Worm (Caenorhabditis elegans) whole organism, L4/young adult: ENCODE measurements around the gene T16G12.13.

Experiments used
- W03F9.2 ChIP-seq: fragments of 150-350 bp; optimal IDR thresholded peaks from 2 replicates; lab custom pipeline; 2014; ENCODE audit warnings: missing biosample characterization, missing genetic modification characterization
- dao-5 ChIP-seq: sonication (generic microtip); optimal IDR thresholded peaks from 2 replicates; lab custom pipeline; 2016; ENCODE audit warnings: missing genotype, missing genetic modification characterization, moderate library complexity, missing compliant biosample characterization

- no peak for TF ChIP-seq dao-5 (tag; lab: Kevin White, UChicago)
- TF ChIP-seq W03F9.2 (tag; lab: Kevin White, UChicago), result no peak
Observed at ce11 chrIII:10088508-10088981, 27.9 kb downstream of the T16G12.13 start, which contains the start of gene hal-2.
